Fruit fly (Drosophila melanogaster) whole organism, wandering third instar larva: ENCODE data around the gene Vha26.

Experiments used
- CG32264 ChIP-seq: fragments of 200-800 bp; sonication (Bioruptor generic); optimal IDR thresholded peaks from 2 replicates; lab custom pipeline; 2016; ENCODE audit warnings: missing biosample characterization, missing genetic modification characterization
- CG9705 ChIP-seq: fragments of 200-800 bp; sonication (Bioruptor generic); optimal IDR thresholded peaks from 2 replicates; lab custom pipeline; 2018; ENCODE audit warnings: missing biosample characterization, mild to moderate bottlenecking, missing genetic modification characterization
- CrebA ChIP-seq: fragments of 200-800 bp; sonication (Bioruptor generic); optimal IDR thresholded peaks from 2 replicates; lab custom pipeline; 2016; ENCODE audit warnings: missing biosample characterization, mild to moderate bottlenecking, missing genetic modification characterization, borderline replicate concordance
- Dif ChIP-seq: fragments of 200-275, 200-300 bp; sonication (Bioruptor generic); optimal IDR thresholded peaks from 2 replicates; lab custom pipeline; 2018; ENCODE audit warnings: missing biosample characterization, missing genetic modification characterization; ENCODE audit not compliant: partially characterized antibody
- HLH106 ChIP-seq: fragments of 200-800 bp; optimal IDR thresholded peaks from 3 replicates; lab custom pipeline; 2019; ENCODE audit warnings: missing biosample characterization, mild to moderate bottlenecking, missing genetic modification characterization, moderate library complexity
- Hnf4 ChIP-seq: fragments of 200-800 bp; sonication (Bioruptor generic); optimal IDR thresholded peaks from 2 replicates; lab custom pipeline; 2016; ENCODE audit warnings: missing biosample characterization, mild to moderate bottlenecking, missing genetic modification characterization
- Hr83 ChIP-seq: fragments of 200-300 bp; sonication (Bioruptor generic); optimal IDR thresholded peaks from 2 replicates; lab custom pipeline; 2016; ENCODE audit warnings: missing biosample characterization, mild to moderate bottlenecking, missing genetic modification characterization, moderate library complexity; ENCODE audit not compliant: poor library complexity, severe bottlenecking
- Jra ChIP-seq: sonication (Bioruptor generic); optimal IDR thresholded peaks from 2 replicates; lab custom pipeline; 2016; ENCODE audit warnings: missing biosample characterization, missing genetic modification characterization
- Myc ChIP-seq: fragments of >200 bp; optimal IDR thresholded peaks from 2 replicates; lab custom pipeline; 2017
- N ChIP-seq: fragments of >200 bp; optimal IDR thresholded peaks from 2 replicates; lab custom pipeline; 2018; ENCODE audit warnings: missing biosample characterization, missing external identifiers, missing genetic modification characterization
- OdsH ChIP-seq: fragments of 200-800 bp; sonication (Bioruptor generic); optimal IDR thresholded peaks from 2 replicates; lab custom pipeline; 2016; ENCODE audit warnings: missing biosample characterization, mild to moderate bottlenecking, missing genetic modification characterization
- Rel ChIP-seq, 2 experiments: fragments of 200-800 bp; sonication (Bioruptor generic) in 1 of 2; optimal IDR thresholded peaks; 2 replicates in 1 of 2; 3 replicates in 1 of 2; lab custom pipeline; 2016 to 2019; ENCODE audit warnings: mild to moderate bottlenecking in 2 of 2, missing biosample characterization in 2 of 2, missing genetic modification characterization in 2 of 2, moderate library complexity in 1 of 2
- Sp1 ChIP-seq: fragments of 200-800 bp; sonication (Bioruptor generic); optimal IDR thresholded peaks from 3 replicates; lab custom pipeline; 2019; ENCODE audit warnings: missing biosample characterization, mild to moderate bottlenecking, missing genetic modification characterization, moderate library complexity
- br ChIP-seq: fragments of 200-800 bp; sonication (Bioruptor generic); optimal IDR thresholded peaks from 2 replicates; lab custom pipeline; 2016; ENCODE audit warnings: missing biosample characterization, missing genetic modification characterization
- brk ChIP-seq: fragments of 200-800 bp; sonication (Bioruptor generic); optimal IDR thresholded peaks from 2 replicates; lab custom pipeline; 2016; ENCODE audit warnings: missing biosample characterization, mild to moderate bottlenecking, missing genetic modification characterization
- dl ChIP-seq, 2 experiments: fragments of 175-275, 200-275 bp in 1 of 2; fragments of 200-275 bp in 1 of 2; sonication (Bioruptor generic); optimal IDR thresholded peaks; lab custom pipeline; 2018; ENCODE audit warnings: mild to moderate bottlenecking in 2 of 2, missing biosample characterization in 2 of 2, missing genetic modification characterization in 2 of 2, moderate library complexity in 2 of 2; ENCODE audit not compliant: partially characterized antibody in 2 of 2, insufficient read depth in 1 of 2
- dmrt93B ChIP-seq: fragments of 200-800 bp; sonication (Bioruptor generic); optimal IDR thresholded peaks from 2 replicates; lab custom pipeline; 2018; ENCODE audit warnings: missing biosample characterization, mild to moderate bottlenecking, missing genetic modification characterization
- dsf ChIP-seq: sonication (Bioruptor generic); optimal IDR thresholded peaks from 2 replicates; lab custom pipeline; 2016; ENCODE audit warnings: missing biosample characterization, missing genetic modification characterization, borderline replicate concordance
- ey ChIP-seq: fragments of 200-800 bp; sonication (Bioruptor generic); optimal IDR thresholded peaks from 2 replicates; lab custom pipeline; 2016; ENCODE audit warnings: missing biosample characterization, missing genetic modification characterization
- foxo ChIP-seq, 2 experiments: fragments of 200-800 bp; sonication (Bioruptor generic); optimal IDR thresholded peaks; 2 replicates in 1 of 2; 3 replicates in 1 of 2; lab custom pipeline; 2016 to 2017; ENCODE audit warnings: missing biosample characterization in 2 of 2, missing genetic modification characterization in 2 of 2
- fru ChIP-seq: fragments of 200-800 bp; sonication (Bioruptor generic); optimal IDR thresholded peaks from 3 replicates; lab custom pipeline; 2016; ENCODE audit warnings: missing biosample characterization, mild to moderate bottlenecking, missing genetic modification characterization
- h ChIP-seq: fragments of 200-800 bp; sonication (Bioruptor generic); optimal IDR thresholded peaks from 3 replicates; lab custom pipeline; 2016; ENCODE audit warnings: missing biosample characterization, mild to moderate bottlenecking, missing genetic modification characterization
- jim ChIP-seq: fragments of 175-275, 200-325 bp; sonication (Bioruptor generic); optimal IDR thresholded peaks from 2 replicates; lab custom pipeline; 2016; ENCODE audit warnings: missing biosample characterization, mild to moderate bottlenecking, missing genetic modification characterization
- lola ChIP-seq: fragments of >200 bp; optimal IDR thresholded peaks from 2 replicates; lab custom pipeline; 2017; ENCODE audit warnings: missing biosample characterization, missing genetic modification characterization
- pan ChIP-seq: fragments of >200 bp; optimal IDR thresholded peaks from 2 replicates; lab custom pipeline; 2017
- psq ChIP-seq: fragments of 200-800 bp; sonication (Bioruptor generic); optimal IDR thresholded peaks from 3 replicates; lab custom pipeline; 2017; ENCODE audit warnings: missing biosample characterization, mild to moderate bottlenecking, missing genetic modification characterization, moderate library complexity
- rgr ChIP-seq: fragments of 200-800 bp; sonication (Bioruptor generic); optimal IDR thresholded peaks from 3 replicates; lab custom pipeline; 2016; ENCODE audit warnings: missing biosample characterization, mild to moderate bottlenecking, missing genetic modification characterization
- sage ChIP-seq: fragments of 200-800 bp; sonication (Bioruptor generic); optimal IDR thresholded peaks from 2 replicates; lab custom pipeline; 2016; ENCODE audit warnings: missing biosample characterization, mild to moderate bottlenecking, missing genetic modification characterization
- sv ChIP-seq: fragments of 200-800 bp; sonication (Bioruptor generic); optimal IDR thresholded peaks from 3 replicates; lab custom pipeline; 2016; ENCODE audit warnings: missing biosample characterization, missing genetic modification characterization
- usp ChIP-seq: fragments of >200 bp; optimal IDR thresholded peaks from 2 replicates; lab custom pipeline; 2017; ENCODE audit warnings: missing biosample characterization, missing genetic modification characterization
- woc ChIP-seq: sonication (Bioruptor generic); optimal IDR thresholded peaks from 2 replicates; lab custom pipeline; 2016; ENCODE audit warnings: missing biosample characterization, mild to moderate bottlenecking, missing genetic modification characterization

Vha26 gene

DNA sequence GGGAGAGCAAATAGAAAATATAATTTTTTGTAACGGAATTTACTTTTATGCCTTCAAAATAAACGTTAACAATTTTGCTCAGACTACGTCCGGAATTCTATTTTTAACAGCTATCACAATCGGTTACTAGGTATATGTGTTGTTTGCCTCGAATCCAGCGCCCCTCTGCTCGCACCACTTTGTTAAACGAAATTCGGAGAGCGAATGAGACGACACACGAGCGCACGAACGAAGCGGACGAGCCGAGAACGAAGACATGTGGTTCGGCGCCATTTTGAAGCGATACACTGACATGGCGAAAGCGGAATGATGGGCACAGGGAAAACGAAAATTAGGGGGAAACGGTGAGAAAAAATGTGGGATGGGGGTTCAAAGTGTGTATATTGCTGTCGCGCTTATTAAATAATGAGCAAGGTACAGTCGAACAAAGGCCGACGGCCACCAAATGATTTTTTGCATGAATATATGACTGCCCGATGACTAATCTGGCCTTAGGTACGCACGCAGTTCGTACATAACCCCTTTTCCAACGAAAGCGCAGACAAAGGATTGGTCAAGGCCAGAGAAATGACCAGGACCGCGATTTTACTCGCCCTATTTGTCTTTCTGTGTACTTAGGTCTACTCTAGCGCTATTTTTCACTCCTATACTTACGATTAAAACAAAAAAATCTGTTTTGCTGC lies 8.9 kb downstream of the Vha26 start:
- peak; percentile 28 for TF ChIP-seq br (GFP tag; lab: Kevin White, UChicago)
- peak; percentile 8 to 39 for TF ChIP-seq dl (GFP tag; optimal IDR thresholded peaks at IDR 0.05; lab: Kevin White, UChicago; ENCODE audit: insufficient read depth in 1 of 2, partially characterized antibody in 2 of 2)
- peak; percentile 71 for TF ChIP-seq Hr83 (GFP tag; lab: Kevin White, UChicago)
- peak; percentile 75 for TF ChIP-seq brk (GFP tag; lab: Kevin White, UChicago)
- peak; percentile 22 for TF ChIP-seq Myc (lab: Kevin White, UChicago)
- TF ChIP-seq Hnf4: peak; percentile 76
- TF ChIP-seq fru (GFP tag; lab: Kevin White, UChicago): peak; percentile 1
- TF ChIP-seq HLH106: no peak
- TF ChIP-seq Dif (GFP tag; lab: Kevin White, UChicago): peak; percentile 64
- TF ChIP-seq h (GFP tag; lab: Kevin White, UChicago): peak; percentile 65
- TF ChIP-seq Rel (GFP tag; optimal IDR thresholded peaks at IDR 0.05; lab: Kevin White, UChicago): no peak
- peak; percentile 64 for TF ChIP-seq Rel (tag; optimal IDR thresholded peaks at IDR 0.05; lab: Kevin White, UChicago)
- no peak for TF ChIP-seq sage (GFP tag; lab: Kevin White, UChicago)
- TF ChIP-seq woc (GFP tag; lab: Kevin White, UChicago): no peak
- peak; percentile 96 for TF ChIP-seq psq (GFP tag; lab: Kevin White, UChicago)
- TF ChIP-seq Sp1: peak; percentile 35
- TF ChIP-seq foxo (GFP tag; optimal IDR thresholded peaks at IDR 0.05; lab: Kevin White, UChicago): peak; percentile 10 to 71
- peak; percentile 52 for TF ChIP-seq rgr (GFP tag; lab: Kevin White, UChicago)
- TF ChIP-seq dmrt93B (GFP tag; lab: Kevin White, UChicago): no peak
- TF ChIP-seq CG32264 (GFP tag; lab: Kevin White, UChicago): peak; percentile 50
- TF ChIP-seq, all 38 proteins: peak for 15

DNA sequence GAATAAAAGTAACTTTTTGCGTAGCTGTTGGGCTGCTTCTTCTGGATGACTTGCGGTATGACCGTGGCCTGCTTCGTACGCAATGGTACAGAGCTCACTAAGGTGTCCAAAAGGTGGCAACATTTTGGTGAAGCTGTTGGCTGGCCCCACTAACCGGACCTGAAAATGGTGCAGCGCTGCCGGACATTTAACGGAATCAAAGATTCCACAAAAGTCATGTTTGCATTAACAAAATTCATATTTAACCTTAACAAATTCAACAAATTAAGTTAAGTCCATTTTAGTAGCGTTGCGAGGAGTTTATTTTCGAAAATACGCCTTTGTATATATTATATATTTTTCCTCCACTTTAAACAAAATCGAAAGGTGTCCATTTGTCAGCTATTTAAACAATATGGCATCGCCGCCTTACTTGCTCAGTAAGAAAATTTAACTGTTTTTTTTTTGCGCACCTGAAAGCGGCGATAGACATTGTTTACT lies 9.5 kb downstream of the Vha26 start, which contains the start of the genes kra and SecS:
TSS of gene kra (minus strand) at position 93 of the 480 bp plus-strand sequence.
TSS of gene SecS (plus strand) at position 390 of the 480 bp plus-strand sequence.
- TF ChIP-seq CG32264 (GFP tag; lab: Kevin White, UChicago) (no peak), Hnf4 (peak; percentile 71), N (no peak), Sp1 (peak; percentile 64), usp (GFP tag; lab: Kevin White, UChicago) (no peak), OdsH (GFP tag; lab: Kevin White, UChicago) (peak; percentile 56), woc (GFP tag; lab: Kevin White, UChicago) (peak; percentile 46), h (GFP tag; lab: Kevin White, UChicago) (peak; percentile 60), Myc (lab: Kevin White, UChicago) (no peak), pan (no peak), rgr (GFP tag; lab: Kevin White, UChicago) (peak; percentile 69), Hr83 (GFP tag; lab: Kevin White, UChicago) (peak; percentile 68), jim (no peak), HLH106 (peak; percentile 64), brk (GFP tag; lab: Kevin White, UChicago) (no peak), lola (GFP tag; lab: Kevin White, UChicago) (no peak), CG9705 (GFP tag; lab: Kevin White, UChicago) (peak; percentile 40), ey (GFP tag; lab: Kevin White, UChicago) (peak; percentile 63), dmrt93B (GFP tag; lab: Kevin White, UChicago) (no peak), Rel (GFP tag; optimal IDR thresholded peaks at IDR 0.05; lab: Kevin White, UChicago) (peak; percentile 42), Rel (tag; optimal IDR thresholded peaks at IDR 0.05; lab: Kevin White, UChicago) (peak; percentile 17), br (GFP tag; lab: Kevin White, UChicago) (peak; percentile 72), Jra (GFP tag; lab: Kevin White, UChicago) (no peak), sv (GFP tag; lab: Kevin White, UChicago) (peak; percentile 50), CrebA (GFP tag; lab: Kevin White, UChicago) (no peak), psq (GFP tag; lab: Kevin White, UChicago) (no peak), Dif (GFP tag; lab: Kevin White, UChicago) (peak; percentile 33), sage (GFP tag; lab: Kevin White, UChicago) (no peak), dl (GFP tag; optimal IDR thresholded peaks at IDR 0.05; lab: Kevin White, UChicago; ENCODE audit: insufficient read depth in 1 of 2, partially characterized antibody in 2 of 2) (no peak), foxo (GFP tag; optimal IDR thresholded peaks at IDR 0.05; lab: Kevin White, UChicago) (peak in 1 of 2 experiments; percentile 77), fru (GFP tag; lab: Kevin White, UChicago) (peak; percentile 69), dsf (GFP tag; lab: Kevin White, UChicago) (peak; percentile 58)
- TF ChIP-seq, all 38 proteins: peak for 17
